Fruit fly (Drosophila melanogaster) whole organism, embryonic: ENCODE measurements around the gene CG32708.

Source experiments
- Abd-B ChIP-seq: fragments of 200-800 bp; sonication (Bioruptor generic); optimal IDR thresholded peaks from 2 replicates; lab custom pipeline; 2018; ENCODE audit warnings: missing biosample characterization, mild to moderate bottlenecking, missing genetic modification characterization, moderate library complexity
- Awh ChIP-seq: fragments of 200-800 bp; sonication (Bioruptor generic); IDR thresholded peaks from 2 replicates; pipeline ENCODE4, ENCODE4 v1.3.6; 2022; ENCODE audit warnings: missing biosample characterization, missing genetic modification characterization
- B-H2 ChIP-seq: fragments of 200-800 bp; sonication (Bioruptor generic); optimal IDR thresholded peaks from 2 replicates; lab custom pipeline; 2018; ENCODE audit warnings: missing biosample characterization, mild to moderate bottlenecking, missing genetic modification characterization
- BEAF-32 ChIP-seq: fragments of 200-800 bp; sonication (Bioruptor generic); optimal IDR thresholded peaks from 3 replicates; lab custom pipeline; 2017; ENCODE audit warnings: missing biosample characterization, missing genetic modification characterization, mild to moderate bottlenecking, moderate library complexity, missing genetic modification reagents
- CG10565 ChIP-seq: fragments of 200-800 bp; sonication (Bioruptor generic); optimal IDR thresholded peaks from 3 replicates; lab custom pipeline; 2016; ENCODE audit warnings: missing biosample characterization, mild to moderate bottlenecking, missing genetic modification characterization
- CG11085 ChIP-seq: fragments of 200-800 bp; sonication (Bioruptor generic); IDR thresholded peaks from 2 replicates; pipeline ENCODE4 v1.3.6; 2022; ENCODE audit warnings: missing biosample characterization, missing genetic modification characterization
- CG11398 ChIP-seq: fragments of 200-800 bp; sonication (Bioruptor generic); optimal IDR thresholded peaks from 2 replicates; lab custom pipeline; 2016; ENCODE audit warnings: missing biosample characterization, missing genetic modification characterization
- CG12659 ChIP-seq: fragments of 200-800 bp; sonication (Bioruptor generic); optimal IDR thresholded peaks from 3 replicates; lab custom pipeline; 2017; ENCODE audit warnings: mild to moderate bottlenecking, missing biosample characterization, missing genetic modification reagents, missing genetic modification characterization
- CG12744 ChIP-seq: fragments of 200-800 bp; sonication (Bioruptor generic); optimal IDR thresholded peaks from 2 replicates; lab custom pipeline; 2016; ENCODE audit warnings: missing biosample characterization, missing genetic modification characterization
- CG1603 ChIP-seq: fragments of 200-800 bp; sonication (Bioruptor generic); optimal IDR thresholded peaks from 2 replicates; lab custom pipeline; 2019; ENCODE audit warnings: missing biosample characterization, mild to moderate bottlenecking, missing genetic modification characterization, moderate library complexity
- CG16815 ChIP-seq: fragments of 200-800 bp; sonication (Bioruptor generic); optimal IDR thresholded peaks from 3 replicates; lab custom pipeline; 2017; ENCODE audit warnings: missing biosample characterization, mild to moderate bottlenecking, missing genetic modification characterization
- CG17385 ChIP-seq: fragments of 200-800 bp; sonication (Bioruptor generic); optimal IDR thresholded peaks from 3 replicates; lab custom pipeline; 2018; ENCODE audit warnings: missing biosample characterization, mild to moderate bottlenecking, missing genetic modification characterization
- CG18619 ChIP-seq: fragments of 200-800 bp; sonication (Bioruptor generic); optimal IDR thresholded peaks from 3 replicates; lab custom pipeline; 2017; ENCODE audit warnings: missing biosample characterization, mild to moderate bottlenecking, missing genetic modification characterization
- CG18764 ChIP-seq: fragments of 200-800 bp; sonication (Bioruptor generic); optimal IDR thresholded peaks from 3 replicates; lab custom pipeline; 2016; ENCODE audit warnings: missing biosample characterization, missing genetic modification characterization
- CG3163 ChIP-seq: fragments of 200-800 bp; sonication (Bioruptor generic); optimal IDR thresholded peaks from 3 replicates; lab custom pipeline; 2016; ENCODE audit warnings: missing biosample characterization, missing genetic modification characterization
- CG34376 ChIP-seq: fragments of 200-800 bp; sonication (Bioruptor generic); optimal IDR thresholded peaks from 2 replicates; lab custom pipeline; 2018; ENCODE audit warnings: missing biosample characterization, mild to moderate bottlenecking, missing genetic modification characterization
- CG34422 ChIP-seq: fragments of 200-800 bp; sonication (Bioruptor generic); IDR thresholded peaks from 3 replicates; pipeline ENCODE4 v1.3.6; 2022; ENCODE audit warnings: missing biosample characterization, missing genetic modification characterization
- CG5245 ChIP-seq: fragments of 200-800 bp; sonication (Bioruptor generic); optimal IDR thresholded peaks from 3 replicates; lab custom pipeline; 2016; ENCODE audit warnings: missing biosample characterization, missing genetic modification characterization
- CG6254 ChIP-seq: fragments of 200-800 bp; sonication (Bioruptor generic); optimal IDR thresholded peaks from 3 replicates; lab custom pipeline; 2017; ENCODE audit warnings: mild to moderate bottlenecking, missing biosample characterization, missing genetic modification reagents, missing genetic modification characterization
- CG6854 ChIP-seq: fragments of 200-800 bp; sonication (Bioruptor generic); optimal IDR thresholded peaks from 3 replicates; lab custom pipeline; 2017; ENCODE audit warnings: missing biosample characterization, mild to moderate bottlenecking, missing genetic modification characterization
- D ChIP-seq, 2 experiments: fragments of 200-800 bp in 1 of 2; fragments of >200 bp in 1 of 2; sonication (Bioruptor generic) in 1 of 2; optimal IDR thresholded peaks; 2 replicates in 1 of 2; 3 replicates in 1 of 2; lab custom pipeline; 2017; ENCODE audit warnings: mild to moderate bottlenecking in 1 of 2, missing biosample characterization in 1 of 2, missing genetic modification characterization in 1 of 2, missing genetic modification reagents in 1 of 2
- Dll ChIP-seq: fragments of 200-800 bp; sonication (Bioruptor generic); IDR thresholded peaks from 4 replicates; pipeline ENCODE4 v1.3.6; 2022; ENCODE audit warnings: missing biosample characterization, missing genetic modification characterization; ENCODE audit not compliant: partially characterized antibody
- Dref ChIP-seq: fragments of 200-800 bp; sonication (Bioruptor generic); IDR thresholded peaks from 2 replicates; pipeline ENCODE4 v1.3.6; 2022; ENCODE audit warnings: missing biosample characterization, missing genetic modification characterization
- Drgx ChIP-seq: fragments of 200-800 bp; sonication (Bioruptor generic); IDR thresholded peaks from 2 replicates; pipeline ENCODE4 v1.3.6; 2022; ENCODE audit warnings: missing biosample characterization, missing genetic modification characterization
- HmgD ChIP-seq: fragments of 200-800 bp; sonication (Bioruptor generic); optimal IDR thresholded peaks from 3 replicates; lab custom pipeline; 2016; ENCODE audit warnings: missing biosample characterization, missing genetic modification characterization
- Nf-YC ChIP-seq: fragments of 200-800 bp; optimal IDR thresholded peaks from 3 replicates; lab custom pipeline; 2019; ENCODE audit warnings: missing biosample characterization, mild to moderate bottlenecking, missing genetic modification characterization, moderate library complexity
- Ravus ChIP-seq: fragments of 200-800 bp; sonication (Bioruptor generic); IDR thresholded peaks from 2 replicates; pipeline ENCODE4 v1.3.6; 2022; ENCODE audit warnings: missing biosample characterization, missing genetic modification characterization
- Rfx ChIP-seq: fragments of 200-800 bp; sonication (Bioruptor generic); IDR thresholded peaks from 2 replicates; pipeline ENCODE4 v1.3.6; 2022; ENCODE audit warnings: missing biosample characterization, missing genetic modification characterization
- Trl ChIP-seq, 3 experiments: fragments of >200 bp in 2 of 3; fragments of 200-800 bp in 1 of 3; sonication (Bioruptor generic) in 1 of 3; optimal IDR thresholded peaks; 2 replicates in 1 of 3; 3 replicates in 2 of 3; lab custom pipeline; 2016 to 2017; ENCODE audit warnings: missing biosample characterization in 1 of 3, missing genetic modification characterization in 1 of 3
- ara ChIP-seq: fragments of 200-800 bp; sonication (Bioruptor generic); IDR thresholded peaks from 2 replicates; pipeline ENCODE4 v1.3.6; 2022; ENCODE audit warnings: missing biosample characterization, missing genetic modification characterization
- bbx ChIP-seq: fragments of 200-800 bp; sonication (Bioruptor generic); IDR thresholded peaks from 2 replicates; pipeline ENCODE4 v1.3.6; 2022; ENCODE audit warnings: missing biosample characterization, missing genetic modification characterization; ENCODE audit not compliant: partially characterized antibody
- bigmax ChIP-seq: fragments of 200-800 bp; sonication (Bioruptor generic); optimal IDR thresholded peaks from 2 replicates; lab custom pipeline; 2018; ENCODE audit warnings: missing biosample characterization, mild to moderate bottlenecking, missing genetic modification characterization
- cato ChIP-seq: fragments of 200-800 bp; sonication (Bioruptor generic); optimal IDR thresholded peaks from 2 replicates; lab custom pipeline; 2016; ENCODE audit warnings: missing biosample characterization, missing genetic modification characterization, borderline replicate concordance
- lilli ChIP-seq: fragments of 200-800 bp; sonication (Bioruptor generic); optimal IDR thresholded peaks from 3 replicates; lab custom pipeline; 2016; ENCODE audit warnings: missing biosample characterization, missing genetic modification characterization
- lmd ChIP-seq: fragments of 200-800 bp; sonication (Bioruptor generic); IDR thresholded peaks from 2 replicates; pipeline ENCODE4 v1.3.6; 2022; ENCODE audit warnings: missing biosample characterization, missing genetic modification characterization
- nom ChIP-seq: fragments of 200-800 bp; sonication (Bioruptor generic); optimal IDR thresholded peaks from 2 replicates; lab custom pipeline; 2017; ENCODE audit warnings: missing biosample characterization, missing genetic modification characterization, mild to moderate bottlenecking, moderate library complexity, missing genetic modification reagents
- pros ChIP-seq: fragments of 200-800 bp; sonication (Bioruptor generic); optimal IDR thresholded peaks from 3 replicates; lab custom pipeline; 2019; ENCODE audit warnings: missing biosample characterization, mild to moderate bottlenecking, missing genetic modification characterization, moderate library complexity
- sens ChIP-seq: fragments of 200-800 bp; sonication (Bioruptor generic); peaks from one replicate; lab custom pipeline; 2016; ENCODE audit warnings: missing biosample characterization, missing genetic modification characterization
- tgo ChIP-seq: fragments of 200-800 bp; sonication (Bioruptor generic); IDR thresholded peaks from 3 replicates; pipeline ENCODE4 v1.3.6; 2022; ENCODE audit warnings: missing biosample characterization, missing genetic modification characterization
- zfh2 ChIP-seq: fragments of 200-800 bp; sonication (Bioruptor generic); optimal IDR thresholded peaks from 2 replicates; lab custom pipeline; 2016; ENCODE audit warnings: missing biosample characterization, missing genetic modification characterization

Gene CG32708

dm6 chrX:9089254-9090056 lies 3.7 kb downstream of the CG32708 start, which contains the start of gene CCT2 (continued):
- TF ChIP-seq CG5245: no peak
- TF ChIP-seq CG34422 (GFP tag; lab: Robert Waterston, UW): peak; percentile 62; the same call in 2 of the 3 replicates
- no peak for TF ChIP-seq CG11398
- peak; percentile 69 for TF ChIP-seq BEAF-32 (GFP tag; lab: Kevin White, UChicago)
- TF ChIP-seq Abd-B (GFP tag; lab: Kevin White, UChicago): no peak
- TF ChIP-seq CG3163 (GFP tag; lab: Kevin White, UChicago): no peak
- TF ChIP-seq CG10565: no peak
- TF ChIP-seq Dref (GFP tag; lab: Robert Waterston, UW): peak; percentile 97
- no peak for TF ChIP-seq tgo (GFP tag; lab: Robert Waterston, UW)
- peak; percentile 71 for TF ChIP-seq bbx (GFP tag; lab: Robert Waterston, UW)
- TF ChIP-seq CG18619 (GFP tag; lab: Kevin White, UChicago): no peak
- TF ChIP-seq CG6254 (GFP tag; lab: Kevin White, UChicago): no peak
- TF ChIP-seq CG11085 (GFP tag; lab: Robert Waterston, UW): no peak
- TF ChIP-seq ara: no peak
- peak; percentile 8 for TF ChIP-seq CG12659 (GFP tag; lab: Kevin White, UChicago)
- TF ChIP-seq B-H2 (GFP tag; lab: Kevin White, UChicago): no peak
- peak; percentile 67 for TF ChIP-seq Dll
- no peak for TF ChIP-seq lilli
- TF ChIP-seq Awh (GFP tag; lab: Robert Waterston, UW): no peak
- no peak for TF ChIP-seq CG34376 (GFP tag; lab: Kevin White, UChicago)
- peak; percentile 41 for TF ChIP-seq HmgD (GFP tag; lab: Kevin White, UChicago)
- no peak for TF ChIP-seq CG6854 (GFP tag; lab: Kevin White, UChicago)
- TF ChIP-seq pros (GFP tag; lab: Kevin White, UChicago): no peak
- no peak for TF ChIP-seq lmd (GFP tag; lab: Robert Waterston, UW)
- no peak for TF ChIP-seq Ravus (GFP tag; lab: Robert Waterston, UW)
- no peak for TF ChIP-seq CG16815 (GFP tag; lab: Kevin White, UChicago)
- TF ChIP-seq Rfx (GFP tag; lab: Robert Waterston, UW): no peak
- peak; percentile 68 for TF ChIP-seq nom (GFP tag; lab: Kevin White, UChicago)
- no peak for TF ChIP-seq cato (GFP tag; lab: Kevin White, UChicago)
- TF ChIP-seq CG18764: no peak
- TF ChIP-seq D (optimal IDR thresholded peaks at IDR 0.05; lab: Kevin White, UChicago): no peak
- no peak for TF ChIP-seq D (GFP tag; optimal IDR thresholded peaks at IDR 0.05; lab: Kevin White, UChicago)
- TF ChIP-seq zfh2 (GFP tag; lab: Kevin White, UChicago): no peak
- no peak for TF ChIP-seq CG12744 (GFP tag; lab: Kevin White, UChicago)
- TF ChIP-seq Nf-YC (tag; lab: Kevin White, UChicago): no peak
- TF ChIP-seq, all 482 proteins: peak for 71

dm6 chrX:9090057-9090358 lies 4.3 kb downstream of the CG32708 start:
- TF ChIP-seq CG1603 (peak; percentile 95), Trl (optimal IDR thresholded peaks at IDR 0.05; lab: Kevin White, UChicago) (no peak), Trl (GFP tag; optimal IDR thresholded peaks at IDR 0.05; lab: Kevin White, UChicago) (no peak), CG17385 (GFP tag; lab: Kevin White, UChicago) (no peak), sens (peak; percentile 68), Drgx (GFP tag; lab: Robert Waterston, UW) (peak; percentile 38; the same call in 1 of the 2 replicates), bigmax (GFP tag; lab: Kevin White, UChicago) (peak; percentile 62), lilli (peak; percentile 6)
